Fruit fly (Drosophila melanogaster): ENCODE measurements around the gene CG34428.
A peak's percentile ranks its signal among the peaks of the same experiment; 100 is the strongest.

Gene CG34428

DNA sequence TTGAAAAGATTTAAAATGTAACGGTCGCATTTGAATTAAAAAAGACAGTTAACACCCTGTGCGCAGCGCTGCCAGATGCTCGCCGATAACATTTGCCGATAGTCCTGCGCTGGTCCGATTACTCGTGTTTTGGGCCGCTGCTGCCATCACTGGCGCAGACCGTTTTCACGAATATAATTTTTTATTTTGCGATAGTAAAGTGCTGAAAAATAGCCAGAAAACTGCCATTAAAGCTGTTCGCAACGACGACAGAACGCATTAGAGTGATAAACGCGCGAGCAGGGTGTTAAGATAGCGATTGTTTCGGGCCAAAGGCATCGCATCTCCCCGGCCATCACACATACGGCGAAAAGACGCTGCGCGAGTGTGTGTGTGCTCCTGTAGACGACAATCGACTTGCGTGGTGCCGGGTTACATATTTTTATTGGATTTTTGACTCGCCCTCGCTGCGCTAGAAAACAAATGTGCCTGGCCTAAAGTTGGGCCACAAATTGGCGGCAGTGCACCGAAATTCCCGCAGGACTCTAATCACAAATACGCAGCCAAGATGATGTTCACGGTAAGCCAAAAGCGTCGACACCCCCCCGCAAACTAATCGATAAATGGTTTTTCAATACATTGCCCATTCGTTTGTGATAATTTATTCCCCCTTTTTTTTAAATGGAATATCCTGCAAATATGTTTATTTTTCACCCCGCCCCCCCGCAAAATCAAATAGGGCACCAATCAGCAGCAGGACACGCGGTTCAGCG is 24.7 kb upstream of the CG34428 start, which contains the start of gene Srrm1 (continued):
- TF ChIP-seq CG12104 (GFP tag; optimal IDR thresholded peaks at IDR 0.05) (no peak), mld (GFP tag; IDR thresholded peaks at IDR 0.05; ENCODE audit: partially characterized antibody) (peak; percentile 86; the same call in 2 of the 3 replicates), CG1647 (GFP tag; optimal IDR thresholded peaks at IDR 0.05) (no peak), CG9817 (tag; optimal IDR thresholded peaks at IDR 0.05) (peak; percentile 24), Max (GFP tag; optimal IDR thresholded peaks at IDR 0.05) (no peak), CHES-1-like (GFP tag; optimal IDR thresholded peaks at IDR 0.05) (peak; percentile 82), CG1832 (GFP tag; optimal IDR thresholded peaks at IDR 0.05) (no peak), CG11695 (GFP tag; IDR thresholded peaks at IDR 0.05) (no peak), CG11398 (GFP tag; optimal IDR thresholded peaks at IDR 0.05) (no peak), CG14441 (GFP tag; IDR thresholded peaks at IDR 0.05) (peak; percentile 36; the same call in 1 of the 2 replicates), Tbp (GFP tag; optimal IDR thresholded peaks at IDR 0.05) (no peak), HLHmδ (GFP tag; optimal IDR thresholded peaks at IDR 0.05) (no peak), CG12071 (GFP tag; optimal IDR thresholded peaks at IDR 0.05) (no peak), ranshi (GFP tag; IDR thresholded peaks at IDR 0.05) (no peak), cwo (GFP tag; optimal IDR thresholded peaks at IDR 0.05) (no peak), CG9876 (GFP tag; optimal IDR thresholded peaks at IDR 0.05) (peak; percentile 31), CG15479 (GFP tag; optimal IDR thresholded peaks at IDR 0.05) (no peak), CG10959 (GFP tag; IDR thresholded peaks at IDR 0.05) (no peak), sima (GFP tag; optimal IDR thresholded peaks at IDR 0.05) (no peak), toy (GFP tag; IDR thresholded peaks at IDR 0.05) (no peak), corto (GFP tag; optimal IDR thresholded peaks at IDR 0.05) (no peak), Xbp1 (GFP tag; optimal IDR thresholded peaks at IDR 0.05) (peak; percentile 53), NfI (GFP tag; optimal IDR thresholded peaks at IDR 0.05) (peak; percentile 40), chinmo (GFP tag; IDR thresholded peaks at IDR 0.05; ENCODE audit: partially characterized antibody) (peak; percentile 69; the same call in 1 of the 4 replicates), abd-A (tag; optimal IDR thresholded peaks at IDR 0.05) (peak; percentile 17), CG6254 (GFP tag; optimal IDR thresholded peaks at IDR 0.05) (peak; percentile 100), Rfx (GFP tag; IDR thresholded peaks at IDR 0.05) (peak; percentile 66), Stat92E (GFP tag; optimal IDR thresholded peaks at IDR 0.05) (no peak), vvl (GFP tag; IDR thresholded peaks at IDR 0.05) (peak; percentile 69), mam (GFP tag; optimal IDR thresholded peaks at IDR 0.05) (peak; percentile 75), gt (GFP tag; IDR thresholded peaks at IDR 0.05) (no peak), chif (GFP tag; optimal IDR thresholded peaks at IDR 0.05) (peak; percentile 19 to 22), sug (tag; optimal IDR thresholded peaks at IDR 0.05) (peak; percentile 83), ssp (GFP tag; IDR thresholded peaks at IDR 0.05) (no peak), Camta (GFP tag; optimal IDR thresholded peaks at IDR 0.05) (peak; percentile 38), Antp (GFP tag; optimal IDR thresholded peaks at IDR 0.05) (peak; percentile 23), CG9727 (GFP tag; optimal IDR thresholded peaks at IDR 0.05) (peak; percentile 16), Blimp-1 (GFP tag; optimal IDR thresholded peaks at IDR 0.05) (no peak), CG17359 (tag; optimal IDR thresholded peaks at IDR 0.05) (no peak), CG2678 (tag; optimal IDR thresholded peaks at IDR 0.05) (peak; percentile 17), bowl (GFP tag; IDR thresholded peaks at IDR 0.05) (no peak), hth (optimal IDR thresholded peaks at IDR 0.05) (no peak), Taf1 (GFP tag; IDR thresholded peaks at IDR 0.05) (no peak), CG30431 (GFP tag; optimal IDR thresholded peaks at IDR 0.05) (no peak), CG17568 (GFP tag; optimal IDR thresholded peaks at IDR 0.05) (no peak), Ets65A (GFP tag) (peak; percentile 97), CG32532 (GFP tag; IDR thresholded peaks at IDR 0.05) (peak; percentile 41), HLH4C (GFP tag; IDR thresholded peaks at IDR 0.05; ENCODE audit: partially characterized antibody) (peak; percentile 87), chm (GFP tag; IDR thresholded peaks at IDR 0.05) (no peak), Hr39 (optimal IDR thresholded peaks at IDR 0.05) (no peak)

Measured in whole organism, embryonic.